Fruit fly (Drosophila melanogaster) whole organism, embryonic: ENCODE data around the gene CG4770.
A peak's percentile ranks its signal among the peaks of the same experiment; 100 is the strongest.

Source experiments
- CG10147 ChIP-seq: fragments of 200-800 bp; sonication (Bioruptor generic); optimal IDR thresholded peaks from 2 replicates; lab custom pipeline; 2019; ENCODE audit warnings: missing biosample characterization, mild to moderate bottlenecking, missing genetic modification characterization, moderate library complexity
- CG10321 ChIP-seq: fragments of 200-800 bp; sonication (Bioruptor generic); IDR thresholded peaks from 2 replicates; pipeline ENCODE4 v1.3.6; 2022; ENCODE audit warnings: missing biosample characterization, missing genetic modification characterization
- CG11560 ChIP-seq: fragments of 200-800 bp; sonication (Bioruptor generic); IDR thresholded peaks from 3 replicates; pipeline ENCODE4 v1.3.6; 2022; ENCODE audit warnings: missing biosample characterization, missing genetic modification characterization
- CG13894 ChIP-seq: fragments of 200-800 bp; sonication (Bioruptor generic); optimal IDR thresholded peaks from 3 replicates; lab custom pipeline; 2018; ENCODE audit warnings: missing biosample characterization, mild to moderate bottlenecking, missing genetic modification characterization, moderate library complexity
- CG14441 ChIP-seq: fragments of 200-800 bp; sonication (Bioruptor generic); IDR thresholded peaks from 2 replicates; pipeline ENCODE4 v1.3.6; 2022; ENCODE audit warnings: missing biosample characterization, missing genetic modification characterization
- CG15269 ChIP-seq: fragments of 200-800 bp; sonication (Bioruptor generic); optimal IDR thresholded peaks from 2 replicates; lab custom pipeline; 2018; ENCODE audit warnings: missing biosample characterization, mild to moderate bottlenecking, missing genetic modification characterization, moderate library complexity
- CG15696 ChIP-seq: fragments of 200-800 bp; sonication (Bioruptor generic); optimal IDR thresholded peaks from 2 replicates; lab custom pipeline; 2019; ENCODE audit warnings: missing biosample characterization, mild to moderate bottlenecking, missing genetic modification characterization, moderate library complexity
- CG18599 ChIP-seq: fragments of 200-800 bp; sonication (Bioruptor generic); optimal IDR thresholded peaks from 3 replicates; lab custom pipeline; 2017; ENCODE audit warnings: missing biosample characterization, missing genetic modification characterization, mild to moderate bottlenecking, moderate library complexity, missing genetic modification reagents
- CG2120 ChIP-seq: fragments of 200-800 bp; sonication (Bioruptor generic); optimal IDR thresholded peaks from 3 replicates; lab custom pipeline; 2016; ENCODE audit warnings: missing biosample characterization, missing genetic modification characterization
- CG2199 ChIP-seq: fragments of 200-800 bp; sonication (Bioruptor generic); IDR thresholded peaks from 3 replicates; pipeline ENCODE4 v1.3.6; 2022; ENCODE audit warnings: missing biosample characterization, missing genetic modification characterization
- CG2202 ChIP-seq: fragments of 200-800 bp; sonication (Bioruptor generic); optimal IDR thresholded peaks from 2 replicates; lab custom pipeline; 2018; ENCODE audit warnings: missing biosample characterization, mild to moderate bottlenecking, missing genetic modification characterization
- CG2678 ChIP-seq: fragments of 200-800 bp; sonication (Bioruptor generic); optimal IDR thresholded peaks from 3 replicates; lab custom pipeline; 2019; ENCODE audit warnings: missing biosample characterization, mild to moderate bottlenecking, missing genetic modification characterization, moderate library complexity
- CG5180 ChIP-seq: fragments of 200-800 bp; sonication (Bioruptor generic); optimal IDR thresholded peaks from 3 replicates; lab custom pipeline; 2017; ENCODE audit warnings: missing biosample characterization, missing genetic modification characterization, mild to moderate bottlenecking, moderate library complexity, missing genetic modification reagents
- CG9817 ChIP-seq: fragments of 200-800 bp; sonication (Bioruptor generic); optimal IDR thresholded peaks from 2 replicates; lab custom pipeline; 2018; ENCODE audit warnings: missing biosample characterization, mild to moderate bottlenecking, missing genetic modification characterization, moderate library complexity
- Camta ChIP-seq: fragments of 200-800 bp; sonication (Bioruptor generic); optimal IDR thresholded peaks from 2 replicates; lab custom pipeline; 2016; ENCODE audit warnings: missing biosample characterization, missing genetic modification characterization
- Dip3 ChIP-seq: fragments of 200-800 bp; sonication (Bioruptor generic); optimal IDR thresholded peaks from 3 replicates; lab custom pipeline; 2016; ENCODE audit warnings: missing biosample characterization, missing genetic modification characterization
- Elba2 ChIP-seq: fragments of 200-800 bp; sonication (Bioruptor generic); optimal IDR thresholded peaks from 3 replicates; lab custom pipeline; 2016; ENCODE audit warnings: missing biosample characterization, missing genetic modification characterization
- Ets97D ChIP-seq: fragments of 200-800 bp; sonication (Bioruptor generic); optimal IDR thresholded peaks from 3 replicates; lab custom pipeline; 2016; ENCODE audit warnings: missing biosample characterization, missing genetic modification characterization
- Hmr ChIP-seq: fragments of 200-800 bp; sonication (Bioruptor generic); optimal IDR thresholded peaks from 3 replicates; lab custom pipeline; 2017; ENCODE audit warnings: mild to moderate bottlenecking, missing biosample characterization, missing genetic modification reagents, missing genetic modification characterization
- Hr51 ChIP-seq, 2 experiments: fragments of 200-800 bp; sonication (Bioruptor generic); optimal IDR thresholded peaks; 2 replicates in 1 of 2; 3 replicates in 1 of 2; lab custom pipeline; 2016 to 2018; ENCODE audit warnings: missing biosample characterization in 2 of 2, missing genetic modification characterization in 2 of 2, mild to moderate bottlenecking in 1 of 2, moderate library complexity in 1 of 2
- Med ChIP-seq: fragments of 200-800 bp; sonication (Bioruptor generic); peaks from one replicate; lab custom pipeline; 2016; ENCODE audit warnings: missing biosample characterization, missing genetic modification characterization, mild to moderate bottlenecking, inconsistent platforms, moderate library complexity
- NFAT ChIP-seq: fragments of 200-800 bp; sonication (Bioruptor generic); IDR thresholded peaks from 2 replicates; pipeline ENCODE4 v1.3.6; 2022; ENCODE audit warnings: missing biosample characterization, missing genetic modification characterization
- Nf-YA ChIP-seq: fragments of 200-800 bp; sonication (Bioruptor generic); IDR thresholded peaks from 2 replicates; pipeline ENCODE4 v1.3.6; 2022; ENCODE audit warnings: missing biosample characterization, missing genetic modification characterization
- Nf-YC ChIP-seq: fragments of 200-800 bp; optimal IDR thresholded peaks from 3 replicates; lab custom pipeline; 2019; ENCODE audit warnings: missing biosample characterization, mild to moderate bottlenecking, missing genetic modification characterization, moderate library complexity
- Opbp ChIP-seq: fragments of 200-800 bp; sonication (Bioruptor generic); IDR thresholded peaks from 3 replicates; pipeline ENCODE4 v1.3.6; 2022; ENCODE audit warnings: missing biosample characterization, missing genetic modification characterization; ENCODE audit not compliant: partially characterized antibody
- Pdp1 ChIP-seq, 2 experiments: fragments of 200-800 bp; sonication (Bioruptor generic); optimal IDR thresholded peaks; 3 replicates each; lab custom pipeline; 2016; ENCODE audit warnings: missing biosample characterization in 2 of 2, missing genetic modification characterization in 2 of 2, mild to moderate bottlenecking in 1 of 2, moderate library complexity in 1 of 2
- Rfx ChIP-seq: fragments of 200-800 bp; sonication (Bioruptor generic); IDR thresholded peaks from 2 replicates; pipeline ENCODE4 v1.3.6; 2022; ENCODE audit warnings: missing biosample characterization, missing genetic modification characterization
- al ChIP-seq: fragments of 200-800 bp; sonication (Bioruptor generic); IDR thresholded peaks from 2 replicates; pipeline ENCODE4 v1.3.6; 2022; ENCODE audit warnings: missing biosample characterization, missing genetic modification characterization
- ara ChIP-seq: fragments of 200-800 bp; sonication (Bioruptor generic); IDR thresholded peaks from 2 replicates; pipeline ENCODE4 v1.3.6; 2022; ENCODE audit warnings: missing biosample characterization, missing genetic modification characterization
- cad ChIP-seq: fragments of >200 bp; optimal IDR thresholded peaks from 2 replicates; lab custom pipeline; 2017; ENCODE audit warnings: missing biosample characterization, missing genetic modification characterization
- caup ChIP-seq: fragments of 200-800 bp; sonication (Bioruptor generic); optimal IDR thresholded peaks from 3 replicates; lab custom pipeline; 2017; ENCODE audit warnings: missing biosample characterization, mild to moderate bottlenecking, missing genetic modification characterization, moderate library complexity; ENCODE audit not compliant: severe bottlenecking
- chif ChIP-seq, 2 experiments: fragments of 200-800 bp; sonication (Bioruptor generic); optimal IDR thresholded peaks; 3 replicates each; lab custom pipeline; 2016; ENCODE audit warnings: missing biosample characterization in 2 of 2, missing genetic modification characterization in 2 of 2
- chinmo ChIP-seq: fragments of 200-800 bp; sonication (Bioruptor generic); IDR thresholded peaks from 4 replicates; pipeline ENCODE4 v1.3.6; 2022; ENCODE audit warnings: missing biosample characterization, missing genetic modification characterization; ENCODE audit not compliant: partially characterized antibody
- ci ChIP-seq: fragments of 200-800 bp; sonication (Bioruptor generic); IDR thresholded peaks from 3 replicates; pipeline ENCODE4 v1.3.6; 2022; ENCODE audit warnings: missing biosample characterization, missing genetic modification characterization
- exex ChIP-seq: fragments of 200-800 bp; sonication (Bioruptor generic); optimal IDR thresholded peaks from 4 replicates; lab custom pipeline; 2018; ENCODE audit warnings: missing biosample characterization, mild to moderate bottlenecking, missing genetic modification characterization, moderate library complexity
- gsb ChIP-seq: fragments of 200-800 bp; sonication (Bioruptor generic); IDR thresholded peaks from 2 replicates; pipeline ENCODE4 v1.3.6; 2022; ENCODE audit warnings: missing biosample characterization, missing genetic modification characterization
- knrl ChIP-seq: fragments of 200-800 bp; sonication (Bioruptor generic); IDR thresholded peaks from 3 replicates; pipeline ENCODE4 v1.3.6; 2022; ENCODE audit warnings: missing biosample characterization, missing genetic modification characterization; ENCODE audit not compliant: partially characterized antibody
- mirr ChIP-seq: fragments of 200-800 bp; sonication (Bioruptor generic); optimal IDR thresholded peaks from 3 replicates; lab custom pipeline; 2018; ENCODE audit warnings: missing biosample characterization, mild to moderate bottlenecking, missing genetic modification characterization
- sd ChIP-seq: fragments of 200-800 bp; sonication (Bioruptor generic); optimal IDR thresholded peaks from 3 replicates; lab custom pipeline; 2018; ENCODE audit warnings: missing biosample characterization, mild to moderate bottlenecking, missing genetic modification characterization, moderate library complexity
- sim ChIP-seq: fragments of 200-800 bp; sonication (Bioruptor generic); IDR thresholded peaks from 2 replicates; pipeline ENCODE4 v1.3.6; 2022; ENCODE audit warnings: missing biosample characterization, missing genetic modification characterization
- ttk ChIP-seq: fragments of 200-800 bp; sonication (Bioruptor generic); IDR thresholded peaks from 2 replicates; pipeline ENCODE4 v2.1.2; 2022; ENCODE audit warnings: missing biosample characterization, missing genetic modification characterization
- usp ChIP-seq: fragments of >200 bp; optimal IDR thresholded peaks from 2 replicates; lab custom pipeline; 2017; ENCODE audit warnings: missing biosample characterization, missing genetic modification characterization
- vnd ChIP-seq: fragments of 200-800 bp; sonication (Bioruptor generic); IDR thresholded peaks from 3 replicates; pipeline ENCODE4 v1.3.6; 2022; ENCODE audit warnings: missing biosample characterization, missing genetic modification characterization; ENCODE audit not compliant: partially characterized antibody
- zen ChIP-seq: fragments of 200-800 bp; sonication (Bioruptor generic); optimal IDR thresholded peaks from 3 replicates; lab custom pipeline; 2018; ENCODE audit warnings: missing biosample characterization, mild to moderate bottlenecking, missing genetic modification characterization, moderate library complexity

Gene CG4770

DNA sequence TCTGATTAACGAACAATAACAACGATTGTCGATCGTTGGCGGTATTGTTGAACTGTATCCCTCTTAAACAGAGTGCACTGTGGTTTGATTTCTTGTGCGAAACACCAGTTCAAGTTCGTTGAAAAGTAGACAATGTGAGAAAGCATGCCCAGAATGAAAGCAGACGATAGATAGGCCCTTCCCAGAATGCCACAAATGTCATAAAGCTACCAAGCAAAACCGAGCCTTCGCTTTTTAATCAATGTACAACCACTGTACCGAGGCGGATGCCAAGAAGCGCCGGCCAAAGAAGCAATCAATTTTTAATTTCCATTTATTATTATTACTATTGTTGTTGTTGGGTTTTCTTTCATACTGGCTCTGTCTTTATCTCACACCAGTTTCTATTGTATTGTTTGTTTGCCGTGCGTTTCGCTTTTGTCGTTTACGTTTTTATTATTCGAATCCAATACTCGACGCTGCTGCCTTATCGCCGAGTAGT, 9.4 kb upstream of the CG4770 start (continued):
- no peak for TF ChIP-seq knrl (GFP tag; lab: Robert Waterston, UW)
- TF ChIP-seq usp (GFP tag; lab: Kevin White, UChicago), result no peak
- TF ChIP-seq zen, result peak; percentile 5
- peak; percentile 73; the same call in 1 of the 3 replicates for TF ChIP-seq CG2199 (GFP tag; lab: Robert Waterston, UW)
- peak; percentile 85 for TF ChIP-seq gsb (GFP tag; lab: Robert Waterston, UW)
- peak; percentile 82 for TF ChIP-seq ara
- TF ChIP-seq chif (GFP tag; optimal IDR thresholded peaks at IDR 0.05; lab: Kevin White, UChicago), result peak; percentile 77 to 86
- peak; percentile 37 for TF ChIP-seq CG5180 (GFP tag; lab: Kevin White, UChicago)
- no peak for TF ChIP-seq CG15696
- no peak for TF ChIP-seq vnd (GFP tag; lab: Robert Waterston, UW)
- no peak for TF ChIP-seq Nf-YC
- peak; percentile 82 for TF ChIP-seq ttk
- peak; percentile 70 to 87 for TF ChIP-seq Hr51 (GFP tag; optimal IDR thresholded peaks at IDR 0.05; lab: Kevin White, UChicago)
- peak; percentile 55; the same call in 1 of the 2 replicates for TF ChIP-seq CG10321 (GFP tag; lab: Robert Waterston, UW)
- peak; percentile 60; the same call in 1 of the 2 replicates for TF ChIP-seq sim (GFP tag; lab: Robert Waterston, UW)
- TF ChIP-seq CG9817 (tag; lab: Kevin White, UChicago), result peak; percentile 65
- peak; percentile 88 for TF ChIP-seq CG18599 (GFP tag; lab: Kevin White, UChicago)
- peak; percentile 72 for TF ChIP-seq al (GFP tag; lab: Robert Waterston, UW)
- TF ChIP-seq CG11560, result peak; percentile 60; the same call in 2 of the 3 replicates
- TF ChIP-seq CG10147 (GFP tag; lab: Kevin White, UChicago), result peak; percentile 61
- peak; percentile 40 for TF ChIP-seq CG2202 (tag; lab: Kevin White, UChicago)
- TF ChIP-seq caup, result peak; percentile 74
- TF ChIP-seq Camta (GFP tag; lab: Kevin White, UChicago), result peak; percentile 62
- TF ChIP-seq Dip3 (GFP tag; lab: Kevin White, UChicago), result peak; percentile 51
- TF ChIP-seq CG13894 (tag; lab: Kevin White, UChicago), result peak; percentile 41
- TF ChIP-seq CG2120 (GFP tag; lab: Kevin White, UChicago), result peak; percentile 91
- peak; percentile 84 for TF ChIP-seq CG2678
- TF ChIP-seq Pdp1 (GFP tag; optimal IDR thresholded peaks at IDR 0.05; lab: Kevin White, UChicago), result peak; percentile 60 to 77
- no peak for TF ChIP-seq cad
- TF ChIP-seq Ets97D, result peak; percentile 38

DNA sequence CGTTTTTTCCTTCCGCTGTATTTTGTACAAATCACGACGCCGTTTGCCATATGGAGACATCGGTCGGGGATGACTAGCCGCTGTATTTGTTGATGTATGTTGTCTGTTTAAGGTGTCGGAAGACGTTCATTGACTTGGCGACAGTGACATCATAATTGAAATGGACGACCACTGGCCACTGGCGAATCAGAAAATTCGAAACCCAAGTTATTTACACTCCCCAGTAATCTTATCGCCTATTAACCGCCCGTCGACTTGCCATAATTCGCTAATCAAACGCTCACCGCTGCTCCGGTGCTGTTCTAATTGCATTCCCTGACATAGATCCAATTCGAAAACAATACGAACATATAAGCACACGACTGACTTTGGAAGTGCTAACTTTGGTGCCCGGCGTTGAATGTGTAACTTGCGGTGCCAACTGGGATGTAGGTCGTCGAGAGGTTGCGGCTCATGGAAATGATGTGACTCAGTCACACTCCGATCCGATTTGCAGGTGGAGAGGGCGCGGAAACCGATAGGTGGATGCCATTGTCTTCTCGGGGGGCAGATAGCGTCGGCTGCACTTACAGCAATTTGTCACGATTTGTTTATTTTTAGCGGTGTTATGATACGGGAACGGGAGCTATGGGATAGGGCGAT, 8.6 kb upstream of the CG4770 start:
- TF ChIP-seq Opbp (GFP tag; lab: Robert Waterston, UW) (peak; percentile 11; the same call in 1 of the 3 replicates), sd (peak; percentile 76), mirr (GFP tag; lab: Kevin White, UChicago) (peak; percentile 4), exex (peak; percentile 73), CG14441 (GFP tag; lab: Robert Waterston, UW) (no peak), CG15269 (no peak), Elba2 (GFP tag; lab: Kevin White, UChicago) (peak; percentile 76), Med (GFP tag; lab: Kevin White, UChicago) (peak; percentile 22), Hmr (no peak), Rfx (0 out of 2 replicates have a peak, but pooled peaks have one; percentile 17), NFAT (GFP tag; lab: Robert Waterston, UW) (no peak), chinmo (GFP tag; lab: Robert Waterston, UW) (0 out of 4 replicates have a peak, but pooled peaks have one; percentile 13), ci (peak; percentile 63; the same call in 1 of the 3 replicates), Nf-YA (0 out of 2 replicates have a peak, but pooled peaks have one; percentile 7)
